Fruit fly (Drosophila melanogaster): ENCODE measurements around the gene CG3558.

dm6 chr2L:3012780-3013179 is 20.1 kb downstream of the CG3558 start:
- no peak for TF ChIP-seq pan (optimal IDR thresholded peaks at IDR 0.05)
- no peak for TF ChIP-seq usp (GFP tag; optimal IDR thresholded peaks at IDR 0.05)
- TF ChIP-seq EcR (GFP tag; optimal IDR thresholded peaks at IDR 0.05), result no peak

Data from whole organism.